Comparison of ENCODE assay signal across 3 fruit fly cellular contexts in genomic region chr3L:4046289-4046688, dm6.
A peak's percentile ranks its signal among the peaks of the same experiment; 100 is the strongest.
TF ChIP-seq lines count a peak whose summit lies in the region.

TSS of gene CG1136 (plus strand) at chr3L:4046596.

- TF ChIP-seq CTCF in whole organism, embryonic (GFP tag; optimal IDR thresholded peaks at IDR 0.05; lab: Kevin White, UChicago): no peak

TF ChIP-seq in whole organism, adult, 20 proteins besides CTCF, POLR2A, EP300 and RAD21:
- TF ChIP-seq CG7045 (GFP tag; optimal IDR thresholded peaks at IDR 0.05; lab: Kevin White, UChicago) (no peak), pad (GFP tag; optimal IDR thresholded peaks at IDR 0.05; lab: Kevin White, UChicago) (no peak), bab1 (GFP tag; optimal IDR thresholded peaks at IDR 0.05; lab: Kevin White, UChicago) (no peak), kay (GFP tag; lab: Kevin White, UChicago; ENCODE audit: borderline replicate concordance) (no peak), tj (GFP tag; optimal IDR thresholded peaks at IDR 0.05; lab: Kevin White, UChicago) (peak; percentile 14), Clk (GFP tag; optimal IDR thresholded peaks at IDR 0.05; lab: Kevin White, UChicago) (no peak), Crg-1 (GFP tag; optimal IDR thresholded peaks at IDR 0.05; lab: Kevin White, UChicago) (no peak), cnc (optimal IDR thresholded peaks at IDR 0.05; lab: Kevin White, UChicago) (no peak)

TF ChIP-seq in whole organism, embryonic, 481 proteins besides CTCF, POLR2A, EP300 and RAD21:
- TF ChIP-seq E2f2 (GFP tag; IDR thresholded peaks at IDR 0.05; lab: Robert Waterston, UW) (0 out of 2 replicates have a peak, but pooled peaks have one; percentile 22), oc (tag; optimal IDR thresholded peaks at IDR 0.05; lab: Kevin White, UChicago) (peak; percentile 15), ara (GFP tag; IDR thresholded peaks at IDR 0.05; lab: Robert Waterston, UW) (no peak), CG13287 (GFP tag; IDR thresholded peaks at IDR 0.05; lab: Robert Waterston, UW; ENCODE audit: partially characterized antibody) (peak; percentile 15; the same call in 1 of the 2 replicates), fru (optimal IDR thresholded peaks at IDR 0.05; lab: Kevin White, UChicago) (no peak), Deaf1 (tag; optimal IDR thresholded peaks at IDR 0.05; lab: Kevin White, UChicago) (peak; percentile 88), CG6175 (GFP tag; IDR thresholded peaks at IDR 0.05; lab: Robert Waterston, UW) (0 out of 3 replicates have a peak, but pooled peaks have one; percentile 25), rib (GFP tag; IDR thresholded peaks at IDR 0.05; lab: Robert Waterston, UW) (0 out of 2 replicates have a peak, but pooled peaks have one; percentile 44), Hr51 (GFP tag; optimal IDR thresholded peaks at IDR 0.05; lab: Kevin White, UChicago) (no peak), CG13894 (tag; optimal IDR thresholded peaks at IDR 0.05; lab: Kevin White, UChicago) (peak; percentile 23), chinmo (GFP tag; IDR thresholded peaks at IDR 0.05; lab: Robert Waterston, UW; ENCODE audit: partially characterized antibody) (0 out of 4 replicates have a peak, but pooled peaks have one; percentile 65)

TF ChIP-seq in whole organism, prepupa, 60 proteins besides CTCF, POLR2A, EP300 and RAD21:
- TF ChIP-seq CG15336 (GFP tag; IDR thresholded peaks at IDR 0.05; lab: Robert Waterston, UW) (no peak), topi (GFP tag; optimal IDR thresholded peaks at IDR 0.05; lab: Kevin White, UChicago) (no peak), vri (GFP tag; optimal IDR thresholded peaks at IDR 0.05; lab: Kevin White, UChicago) (no peak), CG7368 (GFP tag; optimal IDR thresholded peaks at IDR 0.05; lab: Kevin White, UChicago) (no peak), Eip78C (GFP tag; lab: Kevin White, UChicago) (no peak), eg (GFP tag; IDR thresholded peaks at IDR 0.05; lab: Robert Waterston, UW) (0 out of 3 replicates have a peak, but pooled peaks have one; percentile 11)
